Fruit fly (Drosophila melanogaster): ENCODE results near the gene CG32564.

CG32564 gene

DNA sequence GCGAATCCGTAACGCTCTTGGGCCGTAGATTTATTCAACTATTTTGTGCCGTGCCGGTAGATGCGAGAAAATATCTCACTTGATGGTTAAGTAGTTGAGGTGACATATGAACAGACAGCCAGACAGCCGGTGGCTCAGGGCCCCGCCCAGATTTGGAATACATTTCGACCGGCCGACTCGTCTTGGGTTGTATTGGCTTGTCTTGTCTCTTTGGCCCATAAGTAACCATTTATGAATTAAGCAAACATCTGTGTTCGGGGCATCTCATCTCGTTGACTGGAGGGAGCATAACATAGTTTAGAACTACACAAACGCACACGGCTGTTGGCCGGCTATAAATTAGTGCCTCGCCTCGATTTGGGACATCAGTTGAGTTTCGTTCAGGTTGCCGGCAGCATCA lies at the start of gene CG32564:
TSS of gene CG32564 (plus strand) at position 362 of the 400 bp plus-strand sequence.
- no peak for TF ChIP-seq CG7045 (GFP tag; optimal IDR thresholded peaks at IDR 0.05)
- no peak for TF ChIP-seq CG5204 (GFP tag; optimal IDR thresholded peaks at IDR 0.05)
- TF ChIP-seq Hr96 (GFP tag; optimal IDR thresholded peaks at IDR 0.05): no peak
- no peak for TF ChIP-seq kay (GFP tag; ENCODE audit: borderline replicate concordance)
- TF ChIP-seq tj (GFP tag; optimal IDR thresholded peaks at IDR 0.05): no peak
- TF ChIP-seq cic (GFP tag; optimal IDR thresholded peaks at IDR 0.05): no peak
- no peak for TF ChIP-seq CG12768 (GFP tag; optimal IDR thresholded peaks at IDR 0.05)
- TF ChIP-seq CG14711 (tag; optimal IDR thresholded peaks at IDR 0.05): no peak
- no peak for TF ChIP-seq Clk (GFP tag; optimal IDR thresholded peaks at IDR 0.05)
- no peak for TF ChIP-seq CG1620 (GFP tag; optimal IDR thresholded peaks at IDR 0.05)
- TF ChIP-seq toe (GFP tag; optimal IDR thresholded peaks at IDR 0.05): no peak
- TF ChIP-seq CG11617 (GFP tag; optimal IDR thresholded peaks at IDR 0.05): no peak
- no peak for TF ChIP-seq CG7101 (tag; optimal IDR thresholded peaks at IDR 0.05)
- no peak for TF ChIP-seq bab1 (GFP tag; optimal IDR thresholded peaks at IDR 0.05)
- TF ChIP-seq Crg-1 (GFP tag; optimal IDR thresholded peaks at IDR 0.05): no peak
- TF ChIP-seq CG33017 (tag; optimal IDR thresholded peaks at IDR 0.05): no peak
- no peak for TF ChIP-seq pad (GFP tag; optimal IDR thresholded peaks at IDR 0.05)
- no peak for TF ChIP-seq Mnt (GFP tag; optimal IDR thresholded peaks at IDR 0.05)
- no peak for TF ChIP-seq cnc (optimal IDR thresholded peaks at IDR 0.05)

dm6 chrX:17159116-17159515 lies 47.1 kb upstream of the CG32564 start, which contains the start of gene xmas:
TSS of gene xmas (minus strand) at chrX:17159306.
- TF ChIP-seq cic (GFP tag; optimal IDR thresholded peaks at IDR 0.05): no peak
- TF ChIP-seq CG33017 (tag; optimal IDR thresholded peaks at IDR 0.05): no peak
- TF ChIP-seq ovo (GFP tag; optimal IDR thresholded peaks at IDR 0.05): no peak

DNA sequence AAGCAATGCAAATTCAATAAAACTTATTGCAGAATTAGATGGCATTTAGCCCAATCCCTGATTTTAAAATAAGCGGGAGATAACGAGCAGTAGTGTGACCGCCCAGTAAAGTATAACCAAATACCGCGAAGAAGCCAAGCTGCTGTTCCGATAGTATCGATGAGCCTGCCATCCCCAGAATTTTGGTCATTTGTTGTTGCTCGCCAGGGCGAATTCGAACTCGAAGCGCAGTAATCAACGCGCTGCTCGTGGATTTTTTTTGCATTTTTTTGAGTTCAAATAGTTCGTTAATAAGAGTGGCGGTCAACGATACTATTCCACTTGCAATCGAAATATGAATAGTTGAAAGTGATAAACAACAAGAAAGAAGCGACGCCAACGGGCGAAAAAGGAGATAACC lies 46.4 kb upstream of the CG32564 start, which contains the start of gene baz:
TSS of gene baz (plus strand) at position 188 of the 400 bp plus-strand sequence.
- TF ChIP-seq Hr96 (GFP tag; optimal IDR thresholded peaks at IDR 0.05) (no peak), bab1 (GFP tag; optimal IDR thresholded peaks at IDR 0.05) (peak; percentile 43), Mnt (GFP tag; optimal IDR thresholded peaks at IDR 0.05) (peak; percentile 19), CG7101 (tag; optimal IDR thresholded peaks at IDR 0.05) (peak; percentile 35), toe (GFP tag; optimal IDR thresholded peaks at IDR 0.05) (no peak)

DNA sequence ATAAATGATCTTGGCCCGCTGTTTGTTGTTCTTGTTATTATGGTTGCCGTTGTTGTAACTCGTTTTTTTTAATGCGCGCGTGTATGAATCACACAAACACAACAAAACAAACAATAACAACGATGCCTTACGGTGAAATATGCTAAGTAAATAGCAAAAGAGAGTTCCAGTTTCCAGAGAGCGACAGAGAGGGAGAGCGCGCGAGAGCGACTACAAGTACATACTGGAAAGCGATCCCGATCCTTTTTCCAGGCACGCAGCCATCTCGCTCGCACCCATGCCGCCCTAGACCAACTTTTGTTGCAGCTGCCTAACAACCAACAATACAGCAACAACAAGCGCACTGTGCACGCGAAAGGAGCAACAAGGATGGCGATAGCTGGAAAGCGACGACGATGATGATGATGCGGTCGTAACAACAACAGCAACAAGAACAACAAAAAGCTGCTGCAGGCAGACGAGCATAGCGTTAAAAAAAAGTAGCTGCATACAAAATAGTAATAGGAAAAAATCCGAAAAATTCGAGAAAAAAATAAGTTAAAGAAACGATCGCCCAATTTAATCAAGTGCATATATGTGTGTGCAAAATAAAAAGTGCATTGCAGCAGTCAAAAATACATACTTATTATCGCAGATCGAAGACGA lies 45.7 kb upstream of the CG32564 start:
- TF ChIP-seq Crg-1 (GFP tag; optimal IDR thresholded peaks at IDR 0.05): no peak
- TF ChIP-seq Mnt (GFP tag; optimal IDR thresholded peaks at IDR 0.05): no peak
- TF ChIP-seq CG14711 (tag; optimal IDR thresholded peaks at IDR 0.05): no peak
- TF ChIP-seq ovo (GFP tag; optimal IDR thresholded peaks at IDR 0.05): no peak
- TF ChIP-seq CG7101 (tag; optimal IDR thresholded peaks at IDR 0.05): no peak
- TF ChIP-seq cic (GFP tag; optimal IDR thresholded peaks at IDR 0.05): no peak
- TF ChIP-seq CG1620 (GFP tag; optimal IDR thresholded peaks at IDR 0.05): no peak
- TF ChIP-seq CG12768 (GFP tag; optimal IDR thresholded peaks at IDR 0.05): no peak
- no peak for TF ChIP-seq toe (GFP tag; optimal IDR thresholded peaks at IDR 0.05)
- TF ChIP-seq CG5204 (GFP tag; optimal IDR thresholded peaks at IDR 0.05): no peak
- no peak for TF ChIP-seq Clk (GFP tag; optimal IDR thresholded peaks at IDR 0.05)

DNA sequence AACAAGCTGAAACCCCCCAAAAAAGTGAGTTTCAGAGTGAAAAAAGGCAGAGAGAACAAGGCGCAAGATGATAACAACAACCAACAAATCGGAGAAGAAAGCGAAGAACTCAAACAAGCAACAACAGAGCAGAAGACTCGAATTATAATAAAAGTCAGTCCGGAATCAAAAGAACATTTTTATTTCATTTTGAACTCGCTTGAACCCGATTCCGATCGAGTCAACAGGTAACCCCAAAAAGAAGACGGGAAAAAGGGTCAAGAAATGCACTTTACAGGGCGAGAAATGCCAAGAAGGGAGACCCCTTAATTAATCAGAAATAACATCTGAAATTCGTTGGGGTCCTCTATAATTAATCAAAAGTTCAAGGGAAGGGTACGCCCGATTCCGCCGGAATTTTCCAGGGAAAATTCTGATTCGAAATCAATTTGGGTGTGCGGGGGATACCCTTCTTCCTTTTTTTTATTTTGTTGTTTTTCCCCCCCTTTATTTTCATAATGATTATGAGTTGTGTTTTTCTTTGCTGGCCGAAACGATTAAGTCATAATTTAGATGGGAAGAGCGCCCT lies 43.7 kb upstream of the CG32564 start:
- TF ChIP-seq CG14711 (tag; optimal IDR thresholded peaks at IDR 0.05) (no peak), CG5204 (GFP tag; optimal IDR thresholded peaks at IDR 0.05) (no peak), CG33017 (tag; optimal IDR thresholded peaks at IDR 0.05) (no peak), Hr96 (GFP tag; optimal IDR thresholded peaks at IDR 0.05) (no peak), CG1620 (GFP tag; optimal IDR thresholded peaks at IDR 0.05) (no peak), Mnt (GFP tag; optimal IDR thresholded peaks at IDR 0.05) (no peak), cnc (optimal IDR thresholded peaks at IDR 0.05) (no peak), CG12768 (GFP tag; optimal IDR thresholded peaks at IDR 0.05) (no peak), kay (GFP tag; ENCODE audit: borderline replicate concordance) (no peak), toe (GFP tag; optimal IDR thresholded peaks at IDR 0.05) (no peak), tj (GFP tag; optimal IDR thresholded peaks at IDR 0.05) (no peak), pad (GFP tag; optimal IDR thresholded peaks at IDR 0.05) (no peak), CG11617 (GFP tag; optimal IDR thresholded peaks at IDR 0.05) (no peak), cic (GFP tag; optimal IDR thresholded peaks at IDR 0.05) (no peak)

dm6 chrX:17167304-17167703 lies 38.9 kb upstream of the CG32564 start:
- TF ChIP-seq pad (GFP tag; optimal IDR thresholded peaks at IDR 0.05) (no peak), Mnt (GFP tag; optimal IDR thresholded peaks at IDR 0.05) (no peak), CG14711 (tag; optimal IDR thresholded peaks at IDR 0.05) (no peak), CG11617 (GFP tag; optimal IDR thresholded peaks at IDR 0.05) (no peak), CG1620 (GFP tag; optimal IDR thresholded peaks at IDR 0.05) (no peak), toe (GFP tag; optimal IDR thresholded peaks at IDR 0.05) (no peak), CG12768 (GFP tag; optimal IDR thresholded peaks at IDR 0.05) (no peak), cnc (optimal IDR thresholded peaks at IDR 0.05) (no peak), cic (GFP tag; optimal IDR thresholded peaks at IDR 0.05) (no peak), CG33017 (tag; optimal IDR thresholded peaks at IDR 0.05) (no peak), Crg-1 (GFP tag; optimal IDR thresholded peaks at IDR 0.05) (no peak)

DNA sequence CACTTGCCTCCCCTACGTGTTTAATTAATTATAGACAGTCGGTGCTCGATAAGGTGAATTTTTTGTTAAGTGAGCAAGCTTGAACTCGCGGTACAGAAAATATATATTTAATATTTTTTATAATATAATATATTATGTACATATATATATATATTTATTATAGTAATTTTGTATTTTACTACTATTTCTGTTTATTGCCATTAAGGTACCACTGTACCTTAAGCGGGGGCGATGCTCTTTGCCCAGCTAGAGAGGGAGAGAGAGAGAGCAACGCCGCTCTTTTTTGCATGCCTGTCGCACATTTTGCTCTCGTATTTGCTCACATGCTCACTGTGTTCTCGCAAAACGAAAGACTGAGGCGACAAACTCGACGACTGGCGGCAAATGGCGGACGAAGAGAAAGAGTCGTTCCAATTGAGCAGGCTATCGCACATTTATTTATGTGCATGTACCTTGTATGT lies 35.7 kb upstream of the CG32564 start:
- TF ChIP-seq CG1620 (GFP tag; optimal IDR thresholded peaks at IDR 0.05) (no peak), Crg-1 (GFP tag; optimal IDR thresholded peaks at IDR 0.05) (no peak), tj (GFP tag; optimal IDR thresholded peaks at IDR 0.05) (no peak), CG7101 (tag; optimal IDR thresholded peaks at IDR 0.05) (peak; percentile 75), CG14711 (tag; optimal IDR thresholded peaks at IDR 0.05) (peak; percentile 62), CG33017 (tag; optimal IDR thresholded peaks at IDR 0.05) (peak; percentile 67), ovo (GFP tag; optimal IDR thresholded peaks at IDR 0.05) (peak; percentile 32), CG11617 (GFP tag; optimal IDR thresholded peaks at IDR 0.05) (peak; percentile 30), pad (GFP tag; optimal IDR thresholded peaks at IDR 0.05) (peak; percentile 11), kay (GFP tag; ENCODE audit: borderline replicate concordance) (no peak), Hr96 (GFP tag; optimal IDR thresholded peaks at IDR 0.05) (no peak), Clk (GFP tag; optimal IDR thresholded peaks at IDR 0.05) (no peak), Mnt (GFP tag; optimal IDR thresholded peaks at IDR 0.05) (no peak), cnc (optimal IDR thresholded peaks at IDR 0.05) (no peak), toe (GFP tag; optimal IDR thresholded peaks at IDR 0.05) (no peak), CG5204 (GFP tag; optimal IDR thresholded peaks at IDR 0.05) (no peak), cic (GFP tag; optimal IDR thresholded peaks at IDR 0.05) (no peak), CG12768 (GFP tag; optimal IDR thresholded peaks at IDR 0.05) (peak; percentile 38), CG7045 (GFP tag; optimal IDR thresholded peaks at IDR 0.05) (peak; percentile 24), bab1 (GFP tag; optimal IDR thresholded peaks at IDR 0.05) (peak; percentile 28)

Measured in whole organism, adult.